Worm (Caenorhabditis elegans) whole organism, late embryonic: ENCODE results near the gene F58D12.1.

Source experiments
- C38D4.7 ChIP-seq: fragments of 200-800 bp; sonication (Bioruptor generic); optimal IDR thresholded peaks from 2 replicates; lab custom pipeline; 2018; ENCODE audit warnings: mild to moderate bottlenecking, missing genetic modification characterization, moderate library complexity, missing compliant biosample characterization
- T23F11.4 ChIP-seq: fragments of 200-800 bp; sonication (Bioruptor generic); optimal IDR thresholded peaks from 2 replicates; lab custom pipeline; 2018; ENCODE audit warnings: mild to moderate bottlenecking, missing genetic modification characterization, missing compliant biosample characterization
- che-1 ChIP-seq: sonication (generic microtip); optimal IDR thresholded peaks from 2 replicates; lab custom pipeline; 2016; ENCODE audit warnings: mild to moderate bottlenecking, missing genetic modification characterization, missing compliant biosample characterization
- dmd-4 ChIP-seq: sonication (generic microtip); optimal IDR thresholded peaks from 2 replicates; lab custom pipeline; 2016; ENCODE audit warnings: borderline replicate concordance, missing genetic modification characterization, missing compliant biosample characterization
- elt-2 ChIP-seq: sonication (generic microtip); optimal IDR thresholded peaks from 2 replicates; lab custom pipeline; 2016; ENCODE audit warnings: missing genetic modification reagents, missing genetic modification characterization, missing compliant biosample characterization
- fkh-10 ChIP-seq: fragments of 150-350 bp; optimal IDR thresholded peaks from 2 replicates; lab custom pipeline; 2014; ENCODE audit warnings: missing biosample characterization, missing genetic modification reagents, missing genetic modification characterization
- pqm-1 ChIP-seq: sonication (generic microtip); optimal IDR thresholded peaks from 2 replicates; lab custom pipeline; 2016; ENCODE audit warnings: missing genetic modification characterization, missing compliant biosample characterization
- pros-1 ChIP-seq: fragments of 150-350 bp; optimal IDR thresholded peaks from 2 replicates; lab custom pipeline; 2014; ENCODE audit warnings: missing biosample characterization, missing genetic modification reagents, missing genetic modification characterization
- ttx-3 ChIP-seq: sonication (generic microtip); optimal IDR thresholded peaks from 2 replicates; lab custom pipeline; 2016; ENCODE audit warnings: missing genetic modification reagents, missing genetic modification characterization, missing compliant biosample characterization
- unc-55 ChIP-seq: sonication (generic microtip); optimal IDR thresholded peaks from 2 replicates; lab custom pipeline; 2017; ENCODE audit warnings: missing biosample characterization, missing genetic modification reagents, missing genetic modification characterization
- unc-86 ChIP-seq: sonication (generic microtip); optimal IDR thresholded peaks from 2 replicates; lab custom pipeline; 2016; ENCODE audit warnings: missing genetic modification characterization, missing compliant biosample characterization

DNA sequence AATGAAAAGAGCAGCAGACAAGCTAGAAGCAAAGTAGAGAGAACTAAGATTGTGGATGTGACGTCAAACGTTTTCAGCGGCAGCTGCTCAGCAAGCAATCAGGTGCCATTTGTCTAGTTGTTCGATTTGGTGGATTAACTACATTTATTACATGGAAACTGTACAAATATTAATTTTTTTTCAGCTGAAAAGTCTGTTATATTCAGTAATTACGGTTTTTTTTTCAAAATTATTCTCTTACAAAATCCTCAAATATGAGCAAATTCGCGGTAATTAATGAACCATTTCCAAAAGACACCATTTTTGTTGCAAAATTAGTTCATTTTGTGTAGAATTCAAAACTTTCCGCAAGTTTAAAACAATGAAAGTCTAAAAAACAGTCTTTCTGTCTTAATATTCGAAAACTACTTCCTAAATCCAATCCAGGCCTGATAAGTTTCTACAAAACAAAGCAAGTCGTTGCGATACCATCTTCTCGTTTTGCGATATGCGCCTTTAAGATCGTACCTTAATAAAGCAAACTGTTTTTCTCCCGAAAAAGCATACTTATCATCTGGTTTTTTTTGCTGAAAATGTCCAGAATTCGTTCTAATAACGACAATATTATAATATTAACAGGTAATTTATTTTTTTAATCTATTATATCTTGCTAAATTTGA lies 41.1 kb downstream of the F58D12.1 start, which contains the start of the genes D1086.5 and him-5:
- TF ChIP-seq elt-2 (no peak), T23F11.4 (GFP tag; lab: Kevin White, UChicago) (no peak), fkh-10 (GFP tag; lab: Kevin White, UChicago) (no peak), unc-55 (GFP tag; lab: Kevin White, UChicago) (no peak), pros-1 (tag; lab: Kevin White, UChicago) (no peak), unc-86 (tag; lab: Kevin White, UChicago) (no peak), pqm-1 (tag; lab: Kevin White, UChicago) (no peak), dmd-4 (tag; lab: Kevin White, UChicago) (no peak), che-1 (no peak), ttx-3 (no peak), C38D4.7 (GFP tag; lab: Kevin White, UChicago) (no peak)
